Worm (Caenorhabditis elegans) whole organism, midembryonic: ENCODE data around the gene T05B9.1.

Source experiments
- T22C8.4 ChIP-seq: fragments of 200-800 bp; sonication (Bioruptor generic); IDR thresholded peaks from 2 replicates; pipeline ENCODE4 v1.3.6; 2022; ENCODE audit warnings: missing genetic modification characterization, missing compliant biosample characterization
- flt-1 ChIP-seq: fragments of 200-800 bp; sonication (Bioruptor generic); IDR thresholded peaks from 2 replicates; pipeline ENCODE4 v1.3.6; 2022; ENCODE audit warnings: missing genetic modification characterization, missing compliant biosample characterization
- klf-2 ChIP-seq: fragments of 200-800 bp; sonication (Bioruptor generic); conservative IDR thresholded peaks from 2 replicates; pipeline ENCODE4 v1.3.6; 2022; ENCODE audit warnings: missing genetic modification reagents, missing genetic modification characterization, missing compliant biosample characterization
- ztf-23 ChIP-seq: fragments of 200-800 bp; sonication (Bioruptor generic); IDR thresholded peaks from 2 replicates; pipeline ENCODE4 v1.3.6; 2022; ENCODE audit warnings: missing genetic modification reagents, missing genetic modification characterization, missing compliant biosample characterization

- no peak for TF ChIP-seq flt-1
- no peak for TF ChIP-seq T22C8.4 (GFP tag; lab: Robert Waterston, UW)
- no peak for TF ChIP-seq klf-2 (GFP tag; lab: Robert Waterston, UW)
- TF ChIP-seq ztf-23 = no peak
These were observed 5.5 kb downstream of the T05B9.1 start, which contains the start of gene T05B9.2 for ce11 chrII:11255536-11255935.
